Fruit fly (Drosophila melanogaster) whole organism, embryonic: ENCODE results near the gene CG31493.

Experiments used
- Asciz ChIP-seq: fragments of 200-800 bp; sonication (Bioruptor generic); optimal IDR thresholded peaks from 2 replicates; lab custom pipeline; 2017; ENCODE audit warnings: missing biosample characterization, mild to moderate bottlenecking, missing genetic modification characterization, missing genetic modification reagents
- CG10959 ChIP-seq: fragments of 200-800 bp; sonication (Bioruptor generic); IDR thresholded peaks from 2 replicates; pipeline ENCODE4 v1.3.6; 2022; ENCODE audit warnings: missing biosample characterization, missing genetic modification characterization
- CG11560 ChIP-seq: fragments of 200-800 bp; sonication (Bioruptor generic); IDR thresholded peaks from 3 replicates; pipeline ENCODE4 v1.3.6; 2022; ENCODE audit warnings: missing biosample characterization, missing genetic modification characterization
- CG11723 ChIP-seq: fragments of 200-800 bp; sonication (Bioruptor generic); optimal IDR thresholded peaks from 2 replicates; lab custom pipeline; 2017; ENCODE audit warnings: missing biosample characterization, mild to moderate bottlenecking, missing genetic modification characterization
- CG12071 ChIP-seq: fragments of 200-800 bp; sonication (Bioruptor generic); optimal IDR thresholded peaks from 3 replicates; lab custom pipeline; 2018; ENCODE audit warnings: missing biosample characterization, mild to moderate bottlenecking, missing genetic modification characterization
- CG13424 ChIP-seq: fragments of 200-800 bp; sonication (Bioruptor generic); optimal IDR thresholded peaks from 2 replicates; lab custom pipeline; 2019; ENCODE audit warnings: missing biosample characterization, mild to moderate bottlenecking, missing genetic modification characterization, moderate library complexity
- CG14050 ChIP-seq: fragments of 200-800 bp; sonication (Bioruptor generic); IDR thresholded peaks from 3 replicates; pipeline ENCODE4 v1.3.6; 2022; ENCODE audit warnings: missing biosample characterization, missing genetic modification characterization
- CG14965 ChIP-seq: fragments of 200-800 bp; sonication (Bioruptor generic); optimal IDR thresholded peaks from 2 replicates; lab custom pipeline; 2016; ENCODE audit warnings: missing biosample characterization, missing genetic modification characterization, borderline replicate concordance
- CG1603 ChIP-seq: fragments of 200-800 bp; sonication (Bioruptor generic); optimal IDR thresholded peaks from 2 replicates; lab custom pipeline; 2019; ENCODE audit warnings: missing biosample characterization, mild to moderate bottlenecking, missing genetic modification characterization, moderate library complexity
- CG16779 ChIP-seq: fragments of 200-800 bp; sonication (Bioruptor generic); IDR thresholded peaks from 2 replicates; pipeline ENCODE4 v1.3.6; 2022; ENCODE audit warnings: missing biosample characterization, missing genetic modification characterization
- CG17359 ChIP-seq: fragments of 200-800 bp; sonication (Bioruptor generic); optimal IDR thresholded peaks from 3 replicates; lab custom pipeline; 2018; ENCODE audit warnings: missing biosample characterization, mild to moderate bottlenecking, missing genetic modification characterization, moderate library complexity
- CG17829 ChIP-seq: fragments of 200-800 bp; optimal IDR thresholded peaks from 2 replicates; lab custom pipeline; 2019; ENCODE audit warnings: missing biosample characterization, mild to moderate bottlenecking, missing genetic modification characterization, moderate library complexity
- CG18619 ChIP-seq: fragments of 200-800 bp; sonication (Bioruptor generic); optimal IDR thresholded peaks from 3 replicates; lab custom pipeline; 2017; ENCODE audit warnings: missing biosample characterization, mild to moderate bottlenecking, missing genetic modification characterization
- CG2712 ChIP-seq: fragments of 200-800 bp; optimal IDR thresholded peaks from 3 replicates; lab custom pipeline; 2019; ENCODE audit warnings: missing biosample characterization, mild to moderate bottlenecking, missing genetic modification characterization, moderate library complexity
- CG30020 ChIP-seq: fragments of 200-800 bp; optimal IDR thresholded peaks from 2 replicates; lab custom pipeline; 2019; ENCODE audit warnings: missing biosample characterization, mild to moderate bottlenecking, missing genetic modification characterization, moderate library complexity
- CG3065 ChIP-seq: fragments of 200-800 bp; sonication (Bioruptor generic); optimal IDR thresholded peaks from 2 replicates; lab custom pipeline; 2016; ENCODE audit warnings: missing biosample characterization, missing genetic modification characterization
- CG6689 ChIP-seq: fragments of 200-800 bp; sonication (Bioruptor generic); IDR thresholded peaks from 2 replicates; pipeline ENCODE4 v1.3.6; 2022; ENCODE audit warnings: missing biosample characterization, missing genetic modification characterization
- CG7839 ChIP-seq: fragments of 200-800 bp; sonication (Bioruptor generic); optimal IDR thresholded peaks from 3 replicates; lab custom pipeline; 2018; ENCODE audit warnings: missing biosample characterization, mild to moderate bottlenecking, missing genetic modification characterization, moderate library complexity
- CG8944 ChIP-seq: fragments of 200-800 bp; sonication (Bioruptor generic); optimal IDR thresholded peaks from 3 replicates; lab custom pipeline; 2016; ENCODE audit warnings: missing biosample characterization, missing genetic modification characterization
- CG9437 ChIP-seq: fragments of 200-800 bp; sonication (Bioruptor generic); optimal IDR thresholded peaks from 2 replicates; lab custom pipeline; 2018; ENCODE audit warnings: missing biosample characterization, mild to moderate bottlenecking, missing genetic modification characterization
- Dip2 ChIP-seq: fragments of 200-800 bp; sonication (Bioruptor generic); IDR thresholded peaks from 2 replicates; pipeline ENCODE4 v1.3.6; 2022; ENCODE audit warnings: missing biosample characterization, missing genetic modification characterization
- Doc3 ChIP-seq: fragments of 200-800 bp; sonication (Bioruptor generic); IDR thresholded peaks from 3 replicates; pipeline ENCODE4 v1.3.6; 2022; ENCODE audit warnings: missing biosample characterization, missing genetic modification characterization; ENCODE audit not compliant: partially characterized antibody
- E2f1 ChIP-seq: fragments of 200-800 bp; sonication (Bioruptor generic); IDR thresholded peaks from 2 replicates; pipeline ENCODE4 v1.3.6; 2022; ENCODE audit warnings: missing biosample characterization, missing genetic modification characterization
- ERR ChIP-seq: fragments of 200-800 bp; sonication (Bioruptor generic); optimal IDR thresholded peaks from 2 replicates; lab custom pipeline; 2016; ENCODE audit warnings: missing biosample characterization, missing genetic modification characterization
- Fer2 ChIP-seq: fragments of 200-800 bp; sonication (Bioruptor generic); optimal IDR thresholded peaks from 2 replicates; lab custom pipeline; 2018; ENCODE audit warnings: missing biosample characterization, mild to moderate bottlenecking, missing genetic modification characterization, moderate library complexity
- Fer3 ChIP-seq: fragments of 200-800 bp; sonication (Bioruptor generic); optimal IDR thresholded peaks from 2 replicates; lab custom pipeline; 2018; ENCODE audit warnings: missing biosample characterization, mild to moderate bottlenecking, missing genetic modification characterization, moderate library complexity
- GATAe ChIP-seq: fragments of 200-800 bp; sonication (Bioruptor generic); conservative IDR thresholded peaks from 2 replicates; pipeline ENCODE4 v1.3.6; 2022; ENCODE audit warnings: missing biosample characterization, missing genetic modification characterization
- Gug ChIP-seq: fragments of 200-800 bp; sonication (Bioruptor generic); IDR thresholded peaks from 4 replicates; pipeline ENCODE4 v1.3.6; 2022; ENCODE audit warnings: missing biosample characterization, missing genetic modification characterization
- Hand ChIP-seq: fragments of 200-800 bp; sonication (Bioruptor generic); optimal IDR thresholded peaks from 2 replicates; lab custom pipeline; 2017; ENCODE audit warnings: mild to moderate bottlenecking, missing biosample characterization, missing genetic modification reagents, missing genetic modification characterization
- Lim3 ChIP-seq: fragments of 200-800 bp; sonication (Bioruptor generic); IDR thresholded peaks from 2 replicates; pipeline ENCODE4 v1.3.6; 2022; ENCODE audit warnings: missing biosample characterization, missing genetic modification characterization
- Mad ChIP-seq: fragments of 200-800 bp; sonication (Bioruptor generic); optimal IDR thresholded peaks from 2 replicates; lab custom pipeline; 2016; ENCODE audit warnings: missing biosample characterization, missing genetic modification characterization
- NC2α ChIP-seq: fragments of 200-800 bp; sonication (Bioruptor generic); optimal IDR thresholded peaks from 2 replicates; lab custom pipeline; 2016; ENCODE audit warnings: missing biosample characterization, missing genetic modification characterization
- Sox102F ChIP-seq: fragments of 200-800 bp; sonication (Bioruptor generic); optimal IDR thresholded peaks from 2 replicates; lab custom pipeline; 2018; ENCODE audit warnings: missing biosample characterization, mild to moderate bottlenecking, missing genetic modification characterization, moderate library complexity
- Xbp1 ChIP-seq: fragments of 200-800 bp; sonication (Bioruptor generic); optimal IDR thresholded peaks from 3 replicates; lab custom pipeline; 2016; ENCODE audit warnings: missing biosample characterization, mild to moderate bottlenecking, missing genetic modification characterization
- abd-A ChIP-seq: fragments of 200-800 bp; sonication (Bioruptor generic); optimal IDR thresholded peaks from 3 replicates; lab custom pipeline; 2019; ENCODE audit warnings: missing biosample characterization, mild to moderate bottlenecking, missing genetic modification characterization, moderate library complexity
- cad ChIP-seq: fragments of >200 bp; optimal IDR thresholded peaks from 2 replicates; lab custom pipeline; 2017; ENCODE audit warnings: missing biosample characterization, missing genetic modification characterization
- emc ChIP-seq: fragments of 200-800 bp; sonication (Bioruptor generic); optimal IDR thresholded peaks from 2 replicates; lab custom pipeline; 2016; ENCODE audit warnings: missing biosample characterization, missing genetic modification characterization
- lab ChIP-seq: fragments of 200-800 bp; sonication (Bioruptor generic); optimal IDR thresholded peaks from 3 replicates; lab custom pipeline; 2017; ENCODE audit warnings: missing biosample characterization, missing genetic modification characterization, mild to moderate bottlenecking, moderate library complexity, missing genetic modification reagents
- psq ChIP-seq: fragments of 200-800 bp; sonication (Bioruptor generic); optimal IDR thresholded peaks from 2 replicates; lab custom pipeline; 2017; ENCODE audit warnings: missing biosample characterization, missing genetic modification characterization
- rib ChIP-seq: fragments of 200-800 bp; sonication (Bioruptor generic); IDR thresholded peaks from 2 replicates; pipeline ENCODE4 v1.3.6; 2022; ENCODE audit warnings: missing biosample characterization, missing genetic modification characterization
- sisA ChIP-seq: fragments of 200-800 bp; sonication (Bioruptor generic); IDR thresholded peaks from 2 replicates; pipeline ENCODE4 v1.3.6; 2022; ENCODE audit warnings: missing biosample characterization, missing genetic modification characterization
- so ChIP-seq: fragments of 200-800 bp; sonication (Bioruptor generic); IDR thresholded peaks from 3 replicates; pipeline ENCODE4 v1.3.6; 2022; ENCODE audit warnings: missing biosample characterization, missing genetic modification characterization
- tna ChIP-seq: fragments of 200-800 bp; sonication (Bioruptor generic); IDR thresholded peaks from 2 replicates; pipeline ENCODE4 v1.3.6; 2022; ENCODE audit warnings: missing biosample characterization, missing genetic modification characterization; ENCODE audit not compliant: partially characterized antibody
- toy ChIP-seq: fragments of 200-800 bp; sonication (Bioruptor generic); IDR thresholded peaks from 2 replicates; pipeline ENCODE4 v1.3.6; 2022; ENCODE audit warnings: missing biosample characterization, missing genetic modification characterization
- trem ChIP-seq: fragments of 200-800 bp; optimal IDR thresholded peaks from 3 replicates; lab custom pipeline; 2019; ENCODE audit warnings: missing biosample characterization, mild to moderate bottlenecking, missing genetic modification characterization, moderate library complexity
- tup ChIP-seq: fragments of 200-800 bp; sonication (Bioruptor generic); optimal IDR thresholded peaks from 2 replicates; lab custom pipeline; 2016; ENCODE audit warnings: missing biosample characterization, mild to moderate bottlenecking, missing genetic modification characterization, moderate library complexity
- wek ChIP-seq: fragments of 200-800 bp; sonication (Bioruptor generic); optimal IDR thresholded peaks from 3 replicates; lab custom pipeline; 2018; ENCODE audit warnings: missing biosample characterization, mild to moderate bottlenecking, missing genetic modification characterization, moderate library complexity
- zfh1 ChIP-seq: fragments of 200-800 bp; sonication (Bioruptor generic); IDR thresholded peaks from 3 replicates; pipeline ENCODE4 v1.3.6; 2022; ENCODE audit warnings: missing biosample characterization, missing genetic modification characterization
- zfh2 ChIP-seq: fragments of 200-800 bp; sonication (Bioruptor generic); optimal IDR thresholded peaks from 2 replicates; lab custom pipeline; 2016; ENCODE audit warnings: missing biosample characterization, missing genetic modification characterization

The CG31493 gene

dm6 chr3R:7102853-7103833, 28.2 kb upstream of the CG31493 start (continued):
- TF ChIP-seq so (GFP tag; lab: Robert Waterston, UW): 0 out of 3 replicates have a peak, but pooled peaks have one; percentile 9
- no peak for TF ChIP-seq Hand
- no peak for TF ChIP-seq Fer2 (tag; lab: Kevin White, UChicago)
- TF ChIP-seq CG11560 (tag; lab: Robert Waterston, UW): no peak
- TF ChIP-seq CG12071 (GFP tag; lab: Kevin White, UChicago): no peak
- no peak for TF ChIP-seq Doc3 (GFP tag; lab: Robert Waterston, UW)
- no peak for TF ChIP-seq ERR (GFP tag; lab: Kevin White, UChicago)
- no peak for TF ChIP-seq CG14050
- no peak for TF ChIP-seq CG13424 (tag; lab: Kevin White, UChicago)
- no peak for TF ChIP-seq tup (GFP tag; lab: Kevin White, UChicago)
- no peak for TF ChIP-seq CG2712 (tag; lab: Kevin White, UChicago)
- no peak for TF ChIP-seq CG1603 (tag; lab: Kevin White, UChicago)
- TF ChIP-seq psq (GFP tag; lab: Kevin White, UChicago): no peak
- TF ChIP-seq zfh2: no peak
- TF ChIP-seq CG6689: no peak
- TF ChIP-seq emc: no peak
- no peak for TF ChIP-seq CG10959
- TF ChIP-seq cad (GFP tag; lab: Kevin White, UChicago): no peak
- no peak for TF ChIP-seq NC2α (GFP tag; lab: Kevin White, UChicago)
- no peak for TF ChIP-seq CG17829 (tag; lab: Kevin White, UChicago)
- TF ChIP-seq CG16779: no peak
- no peak for TF ChIP-seq Sox102F (GFP tag; lab: Kevin White, UChicago)
- TF ChIP-seq Xbp1 (GFP tag; lab: Kevin White, UChicago): no peak
- TF ChIP-seq CG11723 (GFP tag; lab: Kevin White, UChicago): no peak
- TF ChIP-seq trem (tag; lab: Kevin White, UChicago): peak; percentile 8
- TF ChIP-seq CG30020 (tag; lab: Kevin White, UChicago): no peak
- no peak for TF ChIP-seq GATAe (GFP tag; lab: Robert Waterston, UW)
- no peak for TF ChIP-seq CG18619 (GFP tag; lab: Kevin White, UChicago)
- TF ChIP-seq lab (GFP tag; lab: Kevin White, UChicago): peak; percentile 2
- no peak for TF ChIP-seq sisA (GFP tag; lab: Robert Waterston, UW)
- no peak for TF ChIP-seq Gug (GFP tag; lab: Robert Waterston, UW)
- TF ChIP-seq CG14965 (GFP tag; lab: Kevin White, UChicago): no peak
- no peak for TF ChIP-seq tna (GFP tag; lab: Robert Waterston, UW)
- peak; percentile 5 for TF ChIP-seq wek (GFP tag; lab: Kevin White, UChicago)
- TF ChIP-seq Lim3 (GFP tag; lab: Robert Waterston, UW): no peak
- TF ChIP-seq CG3065 (GFP tag; lab: Kevin White, UChicago): no peak
- TF ChIP-seq rib (GFP tag; lab: Robert Waterston, UW): no peak
- TF ChIP-seq zfh1: peak; percentile 36; the same call in 1 of the 3 replicates
- TF ChIP-seq CG9437: no peak
- TF ChIP-seq CG8944 (GFP tag; lab: Kevin White, UChicago): no peak
- TF ChIP-seq Dip2: no peak
- no peak for TF ChIP-seq Mad (GFP tag; lab: Kevin White, UChicago)
- no peak for TF ChIP-seq Fer3 (tag; lab: Kevin White, UChicago)
- no peak for TF ChIP-seq CG17359 (tag; lab: Kevin White, UChicago)
- no peak for TF ChIP-seq toy (GFP tag; lab: Robert Waterston, UW)
- no peak for TF ChIP-seq CG7839 (tag; lab: Kevin White, UChicago)
- peak; percentile 84 for TF ChIP-seq abd-A (tag; lab: Kevin White, UChicago)
- TF ChIP-seq Asciz (GFP tag; lab: Kevin White, UChicago): peak; percentile 7
- TF ChIP-seq E2f1 (GFP tag; lab: Robert Waterston, UW): no peak
